Worm (Caenorhabditis elegans) whole organism, L4 larva: ENCODE results near the gene lgg-1.

Source experiments
- D1046.2 ChIP-seq: fragments of 200-800 bp; sonication (Bioruptor generic); IDR thresholded peaks from 2 replicates; pipeline ENCODE4 v1.3.6; 2022; ENCODE audit warnings: missing genetic modification characterization, missing compliant biosample characterization
- R02D3.7 ChIP-seq: fragments of 150-350 bp; sonication (generic microtip); optimal IDR thresholded peaks from 3 replicates; lab custom pipeline; 2014; ENCODE audit warnings: missing biosample characterization, missing genetic modification characterization
- T20F7.1 ChIP-seq: fragments of 200-800 bp; sonication (Bioruptor generic); optimal IDR thresholded peaks from 2 replicates; lab custom pipeline; 2018; ENCODE audit warnings: mild to moderate bottlenecking, missing genetic modification characterization, missing compliant biosample characterization
- T26A8.4 ChIP-seq: fragments of 200-800 bp; sonication (Bioruptor generic); IDR thresholded peaks from 2 replicates; pipeline ENCODE4 v1.3.6; 2022; ENCODE audit warnings: missing genetic modification characterization, missing compliant biosample characterization
- Y48G9A.11 ChIP-seq: fragments of 200-800 bp; sonication (Bioruptor generic); IDR thresholded peaks from 2 replicates; pipeline ENCODE4 v1.3.6; 2022; ENCODE audit warnings: missing genetic modification reagents, missing genetic modification characterization, missing compliant biosample characterization
- Y5F2A.4 ChIP-seq: fragments of 200-800 bp; sonication (Bioruptor generic); optimal IDR thresholded peaks from 2 replicates; lab custom pipeline; 2018; ENCODE audit warnings: mild to moderate bottlenecking, missing genetic modification characterization, missing compliant biosample characterization
- ZK337.2 ChIP-seq: fragments of 200-800 bp; sonication (Bioruptor generic); IDR thresholded peaks from 2 replicates; pipeline ENCODE4 v1.3.6; 2022; ENCODE audit warnings: missing genetic modification reagents, missing genetic modification characterization, missing compliant biosample characterization
- ZK546.5 ChIP-seq, 2 experiments: sonication (generic microtip); optimal IDR thresholded peaks; 2 replicates each; lab custom pipeline; 2017; ENCODE audit warnings: missing biosample characterization in 2 of 2, missing genetic modification characterization in 2 of 2
- aly-2 ChIP-seq: sonication (generic microtip); optimal IDR thresholded peaks from 2 replicates; lab custom pipeline; 2018; ENCODE audit warnings: missing biosample characterization, missing genetic modification characterization
- arid-1 ChIP-seq: fragments of 200-800 bp; sonication (Bioruptor generic); conservative IDR thresholded peaks from 2 replicates; pipeline ENCODE4 v1.3.6; 2022; ENCODE audit warnings: missing genetic modification reagents, missing genetic modification characterization, missing compliant biosample characterization
- attf-4 ChIP-seq: sonication (generic microtip); optimal IDR thresholded peaks from 3 replicates; lab custom pipeline; 2017; ENCODE audit warnings: missing biosample characterization, missing genetic modification characterization
- ceh-44 ChIP-seq: fragments of 200-800 bp; sonication (Bioruptor generic); IDR thresholded peaks from 2 replicates; pipeline ENCODE4 v1.3.6; 2022; ENCODE audit warnings: missing genetic modification reagents, missing genetic modification characterization, missing compliant biosample characterization
- ceh-62 ChIP-seq: sonication (generic microtip); optimal IDR thresholded peaks from 2 replicates; lab custom pipeline; 2017; ENCODE audit warnings: missing biosample characterization, missing genetic modification characterization
- ceh-82 ChIP-seq: sonication (generic microtip); optimal IDR thresholded peaks from 2 replicates; lab custom pipeline; 2017; ENCODE audit warnings: missing biosample characterization, missing genetic modification characterization
- cey-2 ChIP-seq: sonication (generic microtip); optimal IDR thresholded peaks from 3 replicates; lab custom pipeline; 2017; ENCODE audit warnings: missing genetic modification characterization, mild to moderate bottlenecking, missing compliant biosample characterization, antibody characterized with exemption, borderline replicate concordance; ENCODE audit not compliant: insufficient read depth
- daf-12 ChIP-seq: fragments of 150-350 bp; optimal IDR thresholded peaks from 2 replicates; lab custom pipeline; 2014; ENCODE audit warnings: missing biosample characterization, missing genetic modification reagents, missing genetic modification characterization
- daf-16 ChIP-seq, 3 experiments: sonication (generic microtip); optimal IDR thresholded peaks; 2 replicates each; lab custom pipeline; 2016 to 2017; ENCODE audit warnings: missing genetic modification characterization in 3 of 3, missing genetic modification reagents in 3 of 3, mild to moderate bottlenecking in 2 of 3, missing compliant biosample characterization in 2 of 3, missing biosample characterization in 1 of 3, moderate library complexity in 1 of 3
- dmd-6 ChIP-seq: fragments of 200-800 bp; sonication (Bioruptor generic); IDR thresholded peaks from 2 replicates; pipeline ENCODE4 v1.3.6; 2022; ENCODE audit warnings: missing genetic modification reagents, missing genetic modification characterization, missing compliant biosample characterization
- dmd-8 ChIP-seq: fragments of 200-800 bp; sonication (Bioruptor generic); IDR thresholded peaks from 2 replicates; pipeline ENCODE4 v1.3.6; 2022; ENCODE audit warnings: missing genetic modification characterization, missing compliant biosample characterization
- dpl-1 ChIP-seq: fragments of 150-350 bp; optimal IDR thresholded peaks from 2 replicates; lab custom pipeline; 2014; ENCODE audit warnings: missing biosample characterization, missing genetic modification reagents, missing genetic modification characterization
- fkh-10 ChIP-seq: fragments of 150-350 bp; optimal IDR thresholded peaks from 2 replicates; lab custom pipeline; 2014; ENCODE audit warnings: missing biosample characterization, missing genetic modification reagents, missing genetic modification characterization
- gei-8 ChIP-seq: fragments of 200-800 bp; sonication (Bioruptor generic); optimal IDR thresholded peaks from 2 replicates; lab custom pipeline; 2018; ENCODE audit warnings: mild to moderate bottlenecking, missing genetic modification characterization, missing compliant biosample characterization
- hif-1 ChIP-seq, 2 experiments: sonication (generic microtip); optimal IDR thresholded peaks; 2 replicates each; lab custom pipeline; 2016 to 2017; ENCODE audit warnings: missing compliant biosample characterization in 2 of 2, missing genetic modification characterization in 2 of 2, missing genetic modification reagents in 2 of 2, missing genotype in 2 of 2, mild to moderate bottlenecking in 1 of 2
- hmg-1.1 ChIP-seq: fragments of 200-800 bp; sonication (Bioruptor generic); IDR thresholded peaks from 2 replicates; pipeline ENCODE4 v1.3.6; 2022; ENCODE audit warnings: missing genetic modification reagents, missing genetic modification characterization, missing compliant biosample characterization
- jun-1 ChIP-seq: fragments of 150-350 bp; optimal IDR thresholded peaks from 2 replicates; lab custom pipeline; 2014; ENCODE audit warnings: missing biosample characterization, missing genetic modification reagents, missing genetic modification characterization
- lim-7 ChIP-seq: fragments of 200-800 bp; sonication (Bioruptor generic); IDR thresholded peaks from 2 replicates; pipeline ENCODE4 v1.3.6; 2022; ENCODE audit warnings: missing genetic modification characterization, missing compliant biosample characterization
- lin-1 ChIP-seq: fragments of 200-800 bp; sonication (Bioruptor generic); IDR thresholded peaks from 2 replicates; pipeline ENCODE4 v1.3.6; 2022; ENCODE audit warnings: missing genetic modification reagents, missing genetic modification characterization, missing compliant biosample characterization
- lin-15B ChIP-seq: fragments of 150-350 bp; sonication (generic microtip); optimal IDR thresholded peaks from 3 replicates; lab custom pipeline; 2014; ENCODE audit warnings: missing biosample characterization, missing genetic modification characterization
- lin-39 ChIP-seq: fragments of 150-350 bp; optimal IDR thresholded peaks from 2 replicates; lab custom pipeline; 2014; ENCODE audit warnings: missing biosample characterization, missing genetic modification reagents, missing genetic modification characterization
- lir-3 ChIP-seq: sonication (generic microtip); optimal IDR thresholded peaks from 2 replicates; lab custom pipeline; 2016; ENCODE audit warnings: mild to moderate bottlenecking, missing genetic modification characterization, missing compliant biosample characterization
- madf-5 ChIP-seq, 2 experiments: fragments of 200-800 bp; sonication (Bioruptor generic); IDR thresholded peaks; 2 replicates each; pipeline ENCODE4 v1.3.6; 2022; ENCODE audit warnings: missing compliant biosample characterization in 2 of 2, missing genetic modification characterization in 2 of 2
- mdt-29 ChIP-seq: fragments of 200-800 bp; sonication (Bioruptor generic); IDR thresholded peaks from 2 replicates; pipeline ENCODE4 v1.3.6; 2022; ENCODE audit warnings: missing genetic modification reagents, missing genetic modification characterization, missing compliant biosample characterization
- mxl-2 ChIP-seq: fragments of 200-800 bp; sonication (Bioruptor generic); conservative IDR thresholded peaks from 2 replicates; pipeline ENCODE4 v1.3.6; 2022; ENCODE audit warnings: missing genetic modification reagents, missing genetic modification characterization, missing compliant biosample characterization
- nhr-102 ChIP-seq: sonication (generic microtip); optimal IDR thresholded peaks from 2 replicates; lab custom pipeline; 2016; ENCODE audit warnings: mild to moderate bottlenecking, missing genetic modification characterization, moderate library complexity, missing compliant biosample characterization
- nhr-237 ChIP-seq: sonication (generic microtip); optimal IDR thresholded peaks from 2 replicates; lab custom pipeline; 2017; ENCODE audit warnings: missing biosample characterization, missing genetic modification characterization
- nhr-76 ChIP-seq: fragments of 150-350 bp; optimal IDR thresholded peaks from 2 replicates; lab custom pipeline; 2014; ENCODE audit warnings: missing biosample characterization, missing genetic modification characterization
- php-3 ChIP-seq: fragments of 200-800 bp; sonication (Bioruptor generic); IDR thresholded peaks from 2 replicates; pipeline ENCODE4 v1.3.6; 2022; ENCODE audit warnings: missing genetic modification reagents, missing genetic modification characterization, missing compliant biosample characterization
- rbr-2 ChIP-seq: sonication (generic microtip); optimal IDR thresholded peaks from 2 replicates; lab custom pipeline; 2016; ENCODE audit warnings: missing genotype, missing genetic modification characterization, missing compliant biosample characterization
- saeg-2 ChIP-seq: fragments of 200-800 bp; sonication (Bioruptor generic); IDR thresholded peaks from 2 replicates; pipeline ENCODE4 v1.3.6; 2022; ENCODE audit warnings: missing genetic modification reagents, missing genetic modification characterization, missing compliant biosample characterization
- sdz-12 ChIP-seq: fragments of 200-800 bp; sonication (Bioruptor generic); optimal IDR thresholded peaks from 2 replicates; lab custom pipeline; 2018; ENCODE audit warnings: mild to moderate bottlenecking, missing genetic modification characterization, missing compliant biosample characterization
- snpc-1.2 ChIP-seq: fragments of 200-800 bp; sonication (Bioruptor generic); IDR thresholded peaks from 2 replicates; pipeline ENCODE4 v1.3.6; 2022; ENCODE audit warnings: missing genetic modification reagents, missing genetic modification characterization, missing compliant biosample characterization
- spr-3 ChIP-seq: fragments of 200-800 bp; sonication (Bioruptor generic); optimal IDR thresholded peaks from 2 replicates; lab custom pipeline; 2018; ENCODE audit warnings: mild to moderate bottlenecking, missing genetic modification characterization, missing compliant biosample characterization
- tra-1 ChIP-seq: fragments of 200-800 bp; sonication (Bioruptor generic); IDR thresholded peaks from 2 replicates; pipeline ENCODE4 v1.3.6; 2022; ENCODE audit warnings: missing genetic modification reagents, missing genetic modification characterization, missing compliant biosample characterization
- unc-62 ChIP-seq, 3 experiments: fragments of 150-350 bp in 1 of 3; sonication (generic microtip); optimal IDR thresholded peaks in 2 of 3; peaks in 1 of 3; 1 replicate in 1 of 3; 2 replicates in 2 of 3; lab custom pipeline; 2014 to 2017; ENCODE audit warnings: missing biosample characterization in 3 of 3, missing genetic modification characterization in 3 of 3, missing genetic modification reagents in 3 of 3, missing genotype in 1 of 3
- vab-7 ChIP-seq: fragments of 200-800 bp; sonication (Bioruptor generic); IDR thresholded peaks from 2 replicates; pipeline ENCODE4 v1.3.6; 2022; ENCODE audit warnings: missing genetic modification reagents, missing genetic modification characterization, missing compliant biosample characterization
- zfp-3 ChIP-seq: fragments of 200-800 bp; sonication (Bioruptor generic); conservative IDR thresholded peaks from 2 replicates; pipeline ENCODE4 v1.3.6; 2022; ENCODE audit warnings: missing genetic modification reagents, missing genetic modification characterization, missing compliant biosample characterization
- ztf-11 ChIP-seq: fragments of 150-350 bp; optimal IDR thresholded peaks from 2 replicates; lab custom pipeline; 2014; ENCODE audit warnings: missing biosample characterization, missing genetic modification characterization

Gene lgg-1

ce11 chrII:6347341-6348118, at the start of gene lgg-1 (continued):
- TF ChIP-seq snpc-1.2 (GFP tag; lab: Robert Waterston, UW) (peak; percentile 61), mxl-2 (GFP tag; lab: Robert Waterston, UW) (no peak), hmg-1.1 (GFP tag; lab: Robert Waterston, UW) (peak; percentile 59; the same call in 1 of the 2 replicates), ztf-11 (tag; lab: Kevin White, UChicago) (no peak), cey-2 (tag; lab: Kevin White, UChicago) (no peak), dpl-1 (GFP tag; lab: Kevin White, UChicago) (peak; percentile 23), ceh-82 (tag; lab: Kevin White, UChicago) (no peak), hif-1 (tag; optimal IDR thresholded peaks at IDR 0.05; lab: Kevin White, UChicago) (peak in 1 of 2 experiments; percentile 20), zfp-3 (GFP tag; lab: Robert Waterston, UW) (peak; percentile 89), ceh-62 (tag; lab: Kevin White, UChicago) (no peak), Y48G9A.11 (no peak), ZK337.2 (GFP tag; lab: Robert Waterston, UW) (no peak), vab-7 (peak; percentile 26; the same call in 1 of the 2 replicates), spr-3 (peak; percentile 17), daf-16 (GFP tag; optimal IDR thresholded peaks at IDR 0.05; lab: Kevin White, UChicago) (no peak), daf-16 (tag; optimal IDR thresholded peaks at IDR 0.05; lab: Kevin White, UChicago) (peak; percentile 44), lin-1 (GFP tag; lab: Robert Waterston, UW) (0 out of 2 replicates have a peak, but pooled peaks have one; percentile 8), lir-3 (no peak), lin-39 (no peak), sdz-12 (peak; percentile 77), saeg-2 (GFP tag; lab: Robert Waterston, UW) (0 out of 2 replicates have a peak, but pooled peaks have one; percentile 19), jun-1 (tag; lab: Kevin White, UChicago) (no peak), T26A8.4 (GFP tag; lab: Robert Waterston, UW) (peak; percentile 53; the same call in 1 of the 2 replicates), arid-1 (GFP tag; lab: Robert Waterston, UW) (peak; percentile 7; the same call in 1 of the 2 replicates), dmd-6 (peak; percentile 56), aly-2 (tag; lab: Kevin White, UChicago) (no peak), nhr-237 (tag; lab: Kevin White, UChicago) (no peak), D1046.2 (GFP tag; lab: Robert Waterston, UW) (no peak), dmd-8 (0 out of 2 replicates have a peak, but pooled peaks have one; percentile 12), nhr-76 (tag; lab: Kevin White, UChicago) (no peak), php-3 (GFP tag; lab: Robert Waterston, UW) (no peak; the same call in 1 of the 2 replicates), lin-15B (tag; lab: Kevin White, UChicago) (no peak), fkh-10 (GFP tag; lab: Kevin White, UChicago) (peak; percentile 43), tra-1 (GFP tag; lab: Robert Waterston, UW) (no peak; the same call in 1 of the 2 replicates), gei-8 (GFP tag; lab: Kevin White, UChicago) (peak; percentile 34), Y5F2A.4 (GFP tag; lab: Kevin White, UChicago) (no peak), nhr-102 (tag; lab: Kevin White, UChicago) (peak; percentile 12), madf-5 (GFP tag; IDR thresholded peaks at IDR 0.05; lab: Robert Waterston, UW) (0 out of 4 replicates have a peak, but pooled peaks of 1 of the 2 experiments have one; percentile 3), mdt-29 (GFP tag; lab: Robert Waterston, UW) (0 out of 2 replicates have a peak, but pooled peaks have one; percentile 7), ceh-44 (0 out of 2 replicates have a peak, but pooled peaks have one; percentile 21), ZK546.5 (tag; optimal IDR thresholded peaks at IDR 0.05; lab: Kevin White, UChicago) (peak in 1 of 2 experiments; percentile 54), T20F7.1 (no peak), daf-12 (tag; lab: Kevin White, UChicago) (no peak), lim-7 (0 out of 2 replicates have a peak, but pooled peaks have one; percentile 39), attf-4 (tag; lab: Kevin White, UChicago) (no peak), rbr-2 (peak; percentile 34), unc-62 (GFP tag; optimal IDR thresholded peaks at IDR 0.05 in 1 of 2; lab: Kevin White, UChicago) (peak in 1 of 2 experiments; percentile 51), unc-62 (tag; optimal IDR thresholded peaks at IDR 0.05; lab: Kevin White, UChicago) (no peak), R02D3.7 (tag; lab: Kevin White, UChicago) (no peak)
